Worm (Caenorhabditis elegans) whole organism, young adult: ENCODE data around the gene F59A6.4.

Experiments
- F33H1.4 ChIP-seq: fragments of 200-800 bp; sonication (Bioruptor generic); IDR thresholded peaks from 2 replicates; pipeline ENCODE4 v1.3.6; 2022; ENCODE audit warnings: missing genetic modification reagents, missing genetic modification characterization, missing compliant biosample characterization
- ceh-27 ChIP-seq: fragments of 200-800 bp; sonication (Bioruptor generic); optimal IDR thresholded peaks from 2 replicates; lab custom pipeline; 2018; ENCODE audit warnings: mild to moderate bottlenecking, missing genetic modification characterization, moderate library complexity, missing compliant biosample characterization
- dpl-1 ChIP-seq: fragments of 150-350 bp; optimal IDR thresholded peaks from 2 replicates; lab custom pipeline; 2014; ENCODE audit warnings: missing biosample characterization, missing genetic modification reagents, missing genetic modification characterization
- lag-1 ChIP-seq: fragments of 200-800 bp; sonication (Bioruptor generic); IDR thresholded peaks from 2 replicates; pipeline ENCODE4 v1.3.6; 2022; ENCODE audit warnings: missing genetic modification reagents, missing genetic modification characterization, missing compliant biosample characterization
- sea-2 ChIP-seq: fragments of 200-800 bp; sonication (Bioruptor generic); IDR thresholded peaks from 2 replicates; pipeline ENCODE4 v1.3.6; 2022; ENCODE audit warnings: missing genetic modification characterization, missing compliant biosample characterization
- ztf-25 ChIP-seq: fragments of 200-800 bp; sonication (Bioruptor generic); IDR thresholded peaks from 2 replicates; pipeline ENCODE4 v1.3.6; 2022; ENCODE audit warnings: missing genetic modification reagents, missing genetic modification characterization, missing compliant biosample characterization
- ztf-26 ChIP-seq: sonication (generic microtip); optimal IDR thresholded peaks from 2 replicates; lab custom pipeline; 2017; ENCODE audit warnings: missing genetic modification characterization, missing compliant biosample characterization

ce11 chrII:4986664-4987063 is 18.2 kb upstream of the F59A6.4 start:
- TF ChIP-seq ceh-27 (GFP tag; lab: Kevin White, UChicago) (no peak), ztf-25 (GFP tag; lab: Robert Waterston, UW) (no peak), dpl-1 (GFP tag; lab: Kevin White, UChicago) (no peak), sea-2 (GFP tag; lab: Robert Waterston, UW) (no peak), lag-1 (no peak), F33H1.4 (GFP tag; lab: Robert Waterston, UW) (no peak), ztf-26 (tag; lab: Kevin White, UChicago) (no peak)
